Fruit fly (Drosophila melanogaster): ENCODE data around the gene Past1.
A peak's percentile ranks its signal among the peaks of the same experiment; 100 is the strongest.

Past1 gene

DNA sequence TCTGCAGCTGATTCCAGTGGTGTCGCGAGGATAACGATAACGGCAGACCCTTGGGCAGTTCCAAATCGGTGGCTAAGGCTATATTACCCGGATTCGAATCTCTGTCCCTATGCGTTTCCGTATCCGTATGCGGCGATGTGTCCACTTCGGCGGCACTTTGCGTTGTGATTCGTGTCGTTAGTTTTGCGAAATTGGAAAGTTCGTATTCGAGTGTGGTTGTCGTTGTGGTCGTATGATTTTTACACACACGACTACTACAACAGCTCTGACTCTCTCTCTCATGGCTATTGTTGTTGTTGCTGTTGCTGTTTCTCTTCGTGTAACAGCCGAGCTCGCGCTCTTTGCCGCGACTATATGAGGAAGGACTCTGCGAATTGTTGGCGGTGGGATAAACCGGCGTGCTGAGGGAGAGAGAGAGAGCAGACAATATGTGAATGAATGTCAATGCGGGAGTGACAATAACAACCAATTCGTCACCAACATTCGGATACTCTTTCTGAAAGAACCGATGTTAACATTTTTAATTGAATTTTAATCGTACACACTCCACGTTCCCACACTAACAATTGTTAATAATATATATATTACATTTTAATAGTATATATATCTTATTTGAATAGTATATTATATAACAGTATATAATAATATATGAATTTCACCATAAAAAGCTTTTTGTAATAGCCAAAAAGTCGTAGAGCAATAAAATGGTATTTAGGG, 22.7 kb downstream of the Past1 start (continued):
- peak; percentile 9 for TF ChIP-seq ATbp (GFP tag; optimal IDR thresholded peaks at IDR 0.05)
- TF ChIP-seq Dll (GFP tag; IDR thresholded peaks at IDR 0.05; ENCODE audit: partially characterized antibody) = no peak
- peak; percentile 36 for TF ChIP-seq Oli (tag; optimal IDR thresholded peaks at IDR 0.05)
- TF ChIP-seq zf30C (GFP tag; optimal IDR thresholded peaks at IDR 0.05) = no peak
- no peak for TF ChIP-seq crol (GFP tag; IDR thresholded peaks at IDR 0.05)
- TF ChIP-seq Dip3 (GFP tag; optimal IDR thresholded peaks at IDR 0.05) = no peak
- TF ChIP-seq CG12155 (GFP tag; optimal IDR thresholded peaks at IDR 0.05) = no peak
- peak; percentile 23 for TF ChIP-seq CoRest (tag; optimal IDR thresholded peaks at IDR 0.05)
- peak; percentile 5 for TF ChIP-seq CG12299 (tag; optimal IDR thresholded peaks at IDR 0.05)
- no peak for TF ChIP-seq MBD-R2 (GFP tag; IDR thresholded peaks at IDR 0.05)
- peak; percentile 40 for TF ChIP-seq CG17829 (tag; optimal IDR thresholded peaks at IDR 0.05)
- no peak for TF ChIP-seq insv (GFP tag; optimal IDR thresholded peaks at IDR 0.05)
- peak; percentile 35 for TF ChIP-seq luna (GFP tag; optimal IDR thresholded peaks at IDR 0.05)
- TF ChIP-seq CG10147 (GFP tag; optimal IDR thresholded peaks at IDR 0.05) = peak; percentile 51
- TF ChIP-seq emc (GFP tag; optimal IDR thresholded peaks at IDR 0.05) = no peak
- no peak for TF ChIP-seq NC2β (GFP tag; optimal IDR thresholded peaks at IDR 0.05)
- TF ChIP-seq fru (optimal IDR thresholded peaks at IDR 0.05) = no peak
- TF ChIP-seq Ets65A (GFP tag) = no peak
- no peak for TF ChIP-seq CG6175 (GFP tag; IDR thresholded peaks at IDR 0.05)
- TF ChIP-seq CG2678 (tag; optimal IDR thresholded peaks at IDR 0.05) = peak; percentile 73
- no peak for TF ChIP-seq CG6791 (GFP tag; IDR thresholded peaks at IDR 0.05; ENCODE audit: partially characterized antibody)
- 0 out of 2 replicates have a peak, but pooled peaks have one; percentile 9 for TF ChIP-seq H2.0 (GFP tag; IDR thresholded peaks at IDR 0.05)
- TF ChIP-seq CG18011 (GFP tag; optimal IDR thresholded peaks at IDR 0.05) = no peak
- no peak for TF ChIP-seq Vsx1 (GFP tag; optimal IDR thresholded peaks at IDR 0.05)
- TF ChIP-seq slbo (GFP tag; IDR thresholded peaks at IDR 0.05) = peak; percentile 34; the same call in 1 of the 2 replicates
- TF ChIP-seq CG5953 (GFP tag; IDR thresholded peaks at IDR 0.05) = no peak
- TF ChIP-seq CG12104 (GFP tag; optimal IDR thresholded peaks at IDR 0.05) = peak; percentile 13
- peak; percentile 55 for TF ChIP-seq unpg (GFP tag; optimal IDR thresholded peaks at IDR 0.05)
- TF ChIP-seq kay (GFP tag; optimal IDR thresholded peaks at IDR 0.05) = no peak
- TF ChIP-seq B-H2 (GFP tag; optimal IDR thresholded peaks at IDR 0.05) = peak; percentile 9
- no peak for TF ChIP-seq Side (GFP tag; optimal IDR thresholded peaks at IDR 0.05)
- peak; percentile 50 for TF ChIP-seq CG7556 (GFP tag; optimal IDR thresholded peaks at IDR 0.05)
- no peak for TF ChIP-seq so (GFP tag; IDR thresholded peaks at IDR 0.05)
- no peak for TF ChIP-seq CHES-1-like (GFP tag; optimal IDR thresholded peaks at IDR 0.05)
- no peak for TF ChIP-seq CG6272 (GFP tag; IDR thresholded peaks at IDR 0.05)
- TF ChIP-seq lbe (GFP tag; optimal IDR thresholded peaks at IDR 0.05) = peak; percentile 60
- TF ChIP-seq CG17612 (GFP tag; IDR thresholded peaks at IDR 0.05) = no peak
- peak; percentile 48 for TF ChIP-seq lab (GFP tag; optimal IDR thresholded peaks at IDR 0.05)
- TF ChIP-seq slp2 (GFP tag; optimal IDR thresholded peaks at IDR 0.05) = no peak
- no peak for TF ChIP-seq danr (GFP tag; IDR thresholded peaks at IDR 0.05)
- no peak for TF ChIP-seq CG33213 (GFP tag; optimal IDR thresholded peaks at IDR 0.05)
- TF ChIP-seq dmrt99B (tag; optimal IDR thresholded peaks at IDR 0.05) = peak; percentile 57
- peak in 1 of 3 experiments; percentile 12 for TF ChIP-seq lola (GFP tag; optimal IDR thresholded peaks at IDR 0.05)
- no peak for TF ChIP-seq seq (GFP tag; IDR thresholded peaks at IDR 0.05)
- TF ChIP-seq Hey (tag; optimal IDR thresholded peaks at IDR 0.05) = no peak
- TF ChIP-seq exex (tag; optimal IDR thresholded peaks at IDR 0.05) = peak; percentile 4
- TF ChIP-seq CG4360 (GFP tag; IDR thresholded peaks at IDR 0.05) = peak; percentile 81
- TF ChIP-seq CG10979 (tag; optimal IDR thresholded peaks at IDR 0.05) = peak; percentile 36
- no peak for TF ChIP-seq CG17912 (GFP tag; optimal IDR thresholded peaks at IDR 0.05)
- TF ChIP-seq NK7.1 (GFP tag; optimal IDR thresholded peaks at IDR 0.05) = no peak

All from whole organism, embryonic.